Fruit fly (Drosophila melanogaster) whole organism, embryonic: ENCODE data around the gene Max.
A peak's percentile ranks its signal among the peaks of the same experiment; 100 is the strongest.

Experiments
- CG10462 ChIP-seq: fragments of 200-800 bp; sonication (Bioruptor generic); optimal IDR thresholded peaks from 2 replicates; lab custom pipeline; 2016; ENCODE audit warnings: missing biosample characterization, missing genetic modification characterization
- CG11504 ChIP-seq: fragments of 200-800 bp; sonication (Bioruptor generic); optimal IDR thresholded peaks from 3 replicates; lab custom pipeline; 2019; ENCODE audit warnings: missing biosample characterization, mild to moderate bottlenecking, missing genetic modification characterization, moderate library complexity
- CG14965 ChIP-seq: fragments of 200-800 bp; sonication (Bioruptor generic); optimal IDR thresholded peaks from 2 replicates; lab custom pipeline; 2016; ENCODE audit warnings: missing biosample characterization, missing genetic modification characterization, borderline replicate concordance
- CG18262 ChIP-seq: fragments of 200-800 bp; optimal IDR thresholded peaks from 3 replicates; lab custom pipeline; 2019; ENCODE audit warnings: missing biosample characterization, mild to moderate bottlenecking, missing genetic modification characterization, moderate library complexity
- CG18764 ChIP-seq: fragments of 200-800 bp; sonication (Bioruptor generic); optimal IDR thresholded peaks from 3 replicates; lab custom pipeline; 2016; ENCODE audit warnings: missing biosample characterization, missing genetic modification characterization
- CG2116 ChIP-seq: fragments of 200-800 bp; sonication (Bioruptor generic); optimal IDR thresholded peaks from 3 replicates; lab custom pipeline; 2018; ENCODE audit warnings: missing biosample characterization, mild to moderate bottlenecking, missing genetic modification characterization
- CG2129 ChIP-seq: fragments of 200-800 bp; sonication (Bioruptor generic); IDR thresholded peaks from 2 replicates; pipeline ENCODE4 v1.3.6; 2022; ENCODE audit warnings: missing biosample characterization, missing genetic modification characterization; ENCODE audit not compliant: partially characterized antibody
- CG30431 ChIP-seq: fragments of 200-800 bp; sonication (Bioruptor generic); optimal IDR thresholded peaks from 2 replicates; lab custom pipeline; 2017; ENCODE audit warnings: missing biosample characterization, missing genetic modification characterization
- CG3065 ChIP-seq: fragments of 200-800 bp; sonication (Bioruptor generic); optimal IDR thresholded peaks from 2 replicates; lab custom pipeline; 2016; ENCODE audit warnings: missing biosample characterization, missing genetic modification characterization
- CG4328 ChIP-seq: fragments of 200-800 bp; sonication (Bioruptor generic); optimal IDR thresholded peaks from 3 replicates; lab custom pipeline; 2017; ENCODE audit warnings: missing biosample characterization, missing genetic modification reagents, missing genetic modification characterization
- CG5180 ChIP-seq: fragments of 200-800 bp; sonication (Bioruptor generic); optimal IDR thresholded peaks from 3 replicates; lab custom pipeline; 2017; ENCODE audit warnings: missing biosample characterization, missing genetic modification characterization, mild to moderate bottlenecking, moderate library complexity, missing genetic modification reagents
- CG6272 ChIP-seq: fragments of 200-800 bp; sonication (Bioruptor generic); IDR thresholded peaks from 2 replicates; pipeline ENCODE4 v1.3.6; 2022; ENCODE audit warnings: missing biosample characterization, missing genetic modification characterization
- CG7963 ChIP-seq: fragments of 200-800 bp; sonication (Bioruptor generic); IDR thresholded peaks from 3 replicates; pipeline ENCODE4 v1.3.6; 2022; ENCODE audit warnings: missing biosample characterization, missing genetic modification characterization; ENCODE audit not compliant: partially characterized antibody
- CG8089 ChIP-seq: fragments of 200-800 bp; sonication (Bioruptor generic); optimal IDR thresholded peaks from 3 replicates; lab custom pipeline; 2016; ENCODE audit warnings: missing biosample characterization, missing genetic modification characterization
- Dip3 ChIP-seq: fragments of 200-800 bp; sonication (Bioruptor generic); optimal IDR thresholded peaks from 3 replicates; lab custom pipeline; 2016; ENCODE audit warnings: missing biosample characterization, missing genetic modification characterization
- Dll ChIP-seq: fragments of 200-800 bp; sonication (Bioruptor generic); IDR thresholded peaks from 4 replicates; pipeline ENCODE4 v1.3.6; 2022; ENCODE audit warnings: missing biosample characterization, missing genetic modification characterization; ENCODE audit not compliant: partially characterized antibody
- E2f2 ChIP-seq: fragments of 200-800 bp; sonication (Bioruptor generic); IDR thresholded peaks from 2 replicates; pipeline ENCODE4 v1.3.6; 2022; ENCODE audit warnings: missing biosample characterization, missing genetic modification characterization
- H15 ChIP-seq: fragments of 200-800 bp; sonication (Bioruptor generic); IDR thresholded peaks from 3 replicates; pipeline ENCODE4 v1.3.6; 2022; ENCODE audit warnings: missing biosample characterization, missing genetic modification characterization
- Hey ChIP-seq: fragments of 200-800 bp; sonication (Bioruptor generic); optimal IDR thresholded peaks from 3 replicates; lab custom pipeline; 2018; ENCODE audit warnings: missing biosample characterization, mild to moderate bottlenecking, missing genetic modification characterization
- Hmx ChIP-seq: fragments of 200-800 bp; sonication (Bioruptor generic); optimal IDR thresholded peaks from 2 replicates; lab custom pipeline; 2016; ENCODE audit warnings: missing biosample characterization, missing genetic modification characterization
- Hr39 ChIP-seq: fragments of >200 bp; optimal IDR thresholded peaks from 2 replicates; lab custom pipeline; 2017
- Mad ChIP-seq: fragments of 200-800 bp; sonication (Bioruptor generic); optimal IDR thresholded peaks from 2 replicates; lab custom pipeline; 2016; ENCODE audit warnings: missing biosample characterization, missing genetic modification characterization
- Med ChIP-seq: fragments of 200-800 bp; sonication (Bioruptor generic); peaks from one replicate; lab custom pipeline; 2016; ENCODE audit warnings: missing biosample characterization, missing genetic modification characterization, mild to moderate bottlenecking, inconsistent platforms, moderate library complexity
- NfI ChIP-seq: fragments of 200-800 bp; sonication (Bioruptor generic); optimal IDR thresholded peaks from 3 replicates; lab custom pipeline; 2018; ENCODE audit warnings: missing biosample characterization, mild to moderate bottlenecking, missing genetic modification characterization, moderate library complexity
- PHDP ChIP-seq: fragments of 200-800 bp; sonication (Bioruptor generic); optimal IDR thresholded peaks from 3 replicates; lab custom pipeline; 2018; ENCODE audit warnings: missing biosample characterization, mild to moderate bottlenecking, missing genetic modification characterization, moderate library complexity
- Ravus ChIP-seq: fragments of 200-800 bp; sonication (Bioruptor generic); IDR thresholded peaks from 2 replicates; pipeline ENCODE4 v1.3.6; 2022; ENCODE audit warnings: missing biosample characterization, missing genetic modification characterization
- Taf1 ChIP-seq: fragments of 200-800 bp; sonication (Bioruptor generic); IDR thresholded peaks from 2 replicates; pipeline ENCODE4 v1.3.6; 2022; ENCODE audit warnings: missing biosample characterization, missing genetic modification characterization
- YL-1 ChIP-seq: fragments of 200-800 bp; sonication (Bioruptor generic); optimal IDR thresholded peaks from 3 replicates; lab custom pipeline; 2017; ENCODE audit warnings: missing biosample characterization, mild to moderate bottlenecking, missing genetic modification characterization
- bigmax ChIP-seq: fragments of 200-800 bp; sonication (Bioruptor generic); optimal IDR thresholded peaks from 2 replicates; lab custom pipeline; 2018; ENCODE audit warnings: missing biosample characterization, mild to moderate bottlenecking, missing genetic modification characterization
- cg ChIP-seq: fragments of 200-800 bp; sonication (Bioruptor generic); optimal IDR thresholded peaks from 3 replicates; lab custom pipeline; 2019; ENCODE audit warnings: missing biosample characterization, mild to moderate bottlenecking, missing genetic modification characterization, moderate library complexity
- cwo ChIP-seq: fragments of 200-800 bp; sonication (Bioruptor generic); optimal IDR thresholded peaks from 3 replicates; lab custom pipeline; 2017; ENCODE audit warnings: missing biosample characterization, missing genetic modification characterization, mild to moderate bottlenecking, moderate library complexity, missing genetic modification reagents
- dan ChIP-seq: fragments of 200-800 bp; sonication (Bioruptor generic); IDR thresholded peaks from 2 replicates; pipeline ENCODE4 v1.3.6; 2022; ENCODE audit warnings: missing biosample characterization, missing genetic modification characterization
- fd102C ChIP-seq: fragments of 200-800 bp; sonication (Bioruptor generic); optimal IDR thresholded peaks from 2 replicates; lab custom pipeline; 2018; ENCODE audit warnings: missing biosample characterization, mild to moderate bottlenecking, missing genetic modification characterization, moderate library complexity
- gcm ChIP-seq: fragments of 200-800 bp; sonication (Bioruptor generic); optimal IDR thresholded peaks from 2 replicates; lab custom pipeline; 2019; ENCODE audit warnings: missing biosample characterization, mild to moderate bottlenecking, missing genetic modification characterization, moderate library complexity
- gcm2 ChIP-seq: fragments of 200-800 bp; sonication (Bioruptor generic); optimal IDR thresholded peaks from 2 replicates; lab custom pipeline; 2016; ENCODE audit warnings: missing biosample characterization, missing genetic modification characterization
- hbn ChIP-seq: fragments of 200-800 bp; sonication (Bioruptor generic); IDR thresholded peaks from 2 replicates; pipeline ENCODE4 v1.3.6; 2022; ENCODE audit warnings: missing biosample characterization, missing genetic modification characterization; ENCODE audit not compliant: partially characterized antibody
- hth ChIP-seq: fragments of >200 bp; optimal IDR thresholded peaks from 2 replicates; lab custom pipeline; 2017; ENCODE audit warnings: inconsistent platforms
- jing ChIP-seq: fragments of 200-800 bp; sonication (Bioruptor generic); optimal IDR thresholded peaks from 2 replicates; lab custom pipeline; 2018; ENCODE audit warnings: missing biosample characterization, mild to moderate bottlenecking, missing genetic modification characterization
- lbe ChIP-seq: fragments of 200-800 bp; sonication (Bioruptor generic); optimal IDR thresholded peaks from 2 replicates; lab custom pipeline; 2016; ENCODE audit warnings: missing biosample characterization, mild to moderate bottlenecking, missing genetic modification characterization
- lilli ChIP-seq: fragments of 200-800 bp; sonication (Bioruptor generic); optimal IDR thresholded peaks from 3 replicates; lab custom pipeline; 2016; ENCODE audit warnings: missing biosample characterization, missing genetic modification characterization
- lola ChIP-seq, 3 experiments: fragments of >200 bp in 2 of 3; fragments of 200-800 bp in 1 of 3; sonication (Bioruptor generic) in 1 of 3; optimal IDR thresholded peaks; 2 replicates each; lab custom pipeline; 2017 to 2019; ENCODE audit warnings: missing biosample characterization in 3 of 3, missing genetic modification characterization in 3 of 3, mild to moderate bottlenecking in 1 of 3, moderate library complexity in 1 of 3
- nom ChIP-seq: fragments of 200-800 bp; sonication (Bioruptor generic); optimal IDR thresholded peaks from 2 replicates; lab custom pipeline; 2017; ENCODE audit warnings: missing biosample characterization, missing genetic modification characterization, mild to moderate bottlenecking, moderate library complexity, missing genetic modification reagents
- pb ChIP-seq: fragments of 200-800 bp; sonication (Bioruptor generic); optimal IDR thresholded peaks from 3 replicates; lab custom pipeline; 2016; ENCODE audit warnings: missing biosample characterization, missing genetic modification characterization
- pho ChIP-seq: fragments of 200-800 bp; sonication (Bioruptor generic); optimal IDR thresholded peaks from 2 replicates; lab custom pipeline; 2016; ENCODE audit warnings: missing biosample characterization, missing genetic modification characterization
- pita ChIP-seq: fragments of 200-800 bp; sonication (Bioruptor generic); optimal IDR thresholded peaks from 2 replicates; lab custom pipeline; 2017; ENCODE audit warnings: missing biosample characterization, mild to moderate bottlenecking, missing genetic modification characterization
- ranshi ChIP-seq: fragments of 200-800 bp; sonication (Bioruptor generic); IDR thresholded peaks from 2 replicates; pipeline ENCODE4 v1.3.6; 2022; ENCODE audit warnings: missing biosample characterization, missing genetic modification characterization
- sima ChIP-seq: fragments of 200-800 bp; sonication (Bioruptor generic); optimal IDR thresholded peaks from 2 replicates; lab custom pipeline; 2016; ENCODE audit warnings: missing biosample characterization, missing genetic modification characterization
- sr ChIP-seq: fragments of 200-800 bp; sonication (Bioruptor generic); IDR thresholded peaks from 3 replicates; pipeline ENCODE4 v1.3.6; 2022; ENCODE audit warnings: missing biosample characterization, missing genetic modification characterization
- vfl ChIP-seq: fragments of 200-800 bp; sonication (Bioruptor generic); optimal IDR thresholded peaks from 2 replicates; lab custom pipeline; 2016; ENCODE audit warnings: missing biosample characterization, missing genetic modification characterization

Gene Max

DNA sequence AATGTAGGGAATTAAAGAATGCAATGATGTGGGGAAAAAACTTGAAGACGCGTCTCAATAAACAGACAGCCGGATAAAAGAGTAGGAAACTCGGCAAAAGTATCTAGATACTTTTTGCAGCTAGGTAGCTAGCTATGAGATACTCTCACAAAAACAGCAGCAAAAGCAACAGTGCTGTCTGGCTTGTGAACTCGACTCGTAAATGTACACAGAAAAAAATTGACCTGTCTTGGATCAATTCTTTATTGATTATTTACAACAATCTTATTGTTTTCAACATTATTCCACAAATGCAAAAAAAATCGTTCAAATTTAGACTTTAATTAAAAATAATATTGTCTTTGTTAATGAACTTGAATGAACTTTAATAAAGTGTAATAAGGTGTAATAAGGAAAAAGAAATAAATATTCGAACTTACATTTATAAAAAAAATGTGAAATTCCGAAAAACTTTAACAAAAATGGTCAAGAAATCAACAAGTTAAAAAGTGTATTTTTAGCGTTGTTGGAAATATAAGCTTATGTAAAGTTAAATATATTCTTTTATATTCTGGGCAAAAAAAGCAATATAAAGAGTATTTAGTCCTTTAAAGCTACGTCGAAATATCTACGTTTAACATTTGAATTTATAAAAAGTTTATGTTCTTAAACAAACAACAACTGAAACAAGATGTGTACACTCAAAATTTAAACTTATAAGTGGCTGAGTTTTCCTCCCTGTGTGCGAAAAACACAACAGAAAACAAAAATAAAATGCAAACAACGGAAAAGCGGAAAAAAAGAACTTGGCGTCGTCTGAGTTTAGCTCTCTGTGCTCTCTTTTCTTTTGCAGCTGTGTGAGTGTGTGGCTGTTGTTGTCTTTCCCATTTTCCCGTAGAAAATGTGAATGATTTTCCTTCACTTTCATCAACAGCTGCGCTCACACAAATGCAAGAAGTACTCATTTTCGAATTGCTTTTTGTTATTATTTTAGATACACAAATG is 29.9 kb downstream of the Max start:
- TF ChIP-seq cwo (no peak), pho (GFP tag; lab: Kevin White, UChicago) (no peak), CG2129 (GFP tag; lab: Robert Waterston, UW) (no peak), CG2116 (GFP tag; lab: Kevin White, UChicago) (no peak), Taf1 (GFP tag; lab: Robert Waterston, UW) (no peak), CG3065 (GFP tag; lab: Kevin White, UChicago) (no peak), ranshi (0 out of 2 replicates have a peak, but pooled peaks have one; percentile 12), CG4328 (no peak), PHDP (tag; lab: Kevin White, UChicago) (peak; percentile 14), pita (GFP tag; lab: Kevin White, UChicago) (no peak), CG18262 (tag; lab: Kevin White, UChicago) (peak; percentile 67), CG11504 (tag; lab: Kevin White, UChicago) (peak; percentile 22), Dll (GFP tag; lab: Robert Waterston, UW) (no peak), CG10462 (GFP tag; lab: Kevin White, UChicago) (no peak), hbn (GFP tag; lab: Robert Waterston, UW) (no peak), H15 (no peak), nom (GFP tag; lab: Kevin White, UChicago) (peak; percentile 71), E2f2 (GFP tag; lab: Robert Waterston, UW) (no peak), lbe (GFP tag; lab: Kevin White, UChicago) (no peak), Hey (tag; lab: Kevin White, UChicago) (no peak), lola (GFP tag; optimal IDR thresholded peaks at IDR 0.05; lab: Kevin White, UChicago) (peak in 1 of 3 experiments; percentile 32), vfl (GFP tag; lab: Kevin White, UChicago) (no peak), gcm2 (GFP tag; lab: Kevin White, UChicago) (no peak), gcm (no peak), pb (GFP tag; lab: Kevin White, UChicago) (no peak), Ravus (GFP tag; lab: Robert Waterston, UW) (no peak), bigmax (no peak), CG5180 (no peak), hth (no peak), Hmx (GFP tag; lab: Kevin White, UChicago) (no peak), dan (GFP tag; lab: Robert Waterston, UW) (no peak), cg (GFP tag; lab: Kevin White, UChicago) (no peak), NfI (GFP tag; lab: Kevin White, UChicago) (no peak), Dip3 (GFP tag; lab: Kevin White, UChicago) (no peak), lilli (no peak), Mad (GFP tag; lab: Kevin White, UChicago) (no peak), CG30431 (no peak), CG18764 (GFP tag; lab: Kevin White, UChicago) (no peak), CG8089 (GFP tag; lab: Kevin White, UChicago) (no peak), sima (GFP tag; lab: Kevin White, UChicago) (no peak), Hr39 (lab: Kevin White, UChicago) (no peak), Med (peak; percentile 59), CG6272 (GFP tag; lab: Robert Waterston, UW) (no peak), sr (GFP tag; lab: Robert Waterston, UW) (no peak), jing (GFP tag; lab: Kevin White, UChicago) (no peak), YL-1 (GFP tag; lab: Kevin White, UChicago) (no peak), CG14965 (GFP tag; lab: Kevin White, UChicago) (no peak), fd102C (GFP tag; lab: Kevin White, UChicago) (no peak), CG7963 (GFP tag; lab: Robert Waterston, UW) (no peak)
